Worm (Caenorhabditis elegans) whole organism, young adult: Measurements from ENCODE around the gene K08D8.5.

ENCODE experiments used
- C17E4.6 ChIP-seq: fragments of 200-800 bp; sonication (Bioruptor generic); IDR thresholded peaks from 2 replicates; pipeline ENCODE4 v1.3.6; 2022; ENCODE audit warnings: missing genetic modification reagents, missing genetic modification characterization, missing compliant biosample characterization
- F10E7.11 ChIP-seq: sonication (generic microtip); optimal IDR thresholded peaks from 2 replicates; lab custom pipeline; 2017; ENCODE audit warnings: mild to moderate bottlenecking, missing genetic modification characterization, moderate library complexity, missing compliant biosample characterization
- F52B5.7 ChIP-seq: sonication (generic microtip); optimal IDR thresholded peaks from 2 replicates; lab custom pipeline; 2016; ENCODE audit warnings: mild to moderate bottlenecking, missing genetic modification characterization, missing compliant biosample characterization
- T26A5.8 ChIP-seq: sonication (generic microtip); optimal IDR thresholded peaks from 2 replicates; lab custom pipeline; 2016; ENCODE audit warnings: missing genetic modification characterization, missing compliant biosample characterization
- Y56A3A.18 ChIP-seq: fragments of 200-800 bp; sonication (Bioruptor generic); IDR thresholded peaks from 2 replicates; pipeline ENCODE4 v1.3.6; 2022; ENCODE audit warnings: missing genetic modification reagents, missing genetic modification characterization, missing compliant biosample characterization
- Y79H2A.3 ChIP-seq: fragments of 200-800 bp; sonication (Bioruptor generic); conservative IDR thresholded peaks from 2 replicates; pipeline ENCODE4 v1.3.6; 2022; ENCODE audit warnings: missing genetic modification reagents, missing genetic modification characterization, missing compliant biosample characterization
- aptf-3 ChIP-seq: fragments of 200-800 bp; sonication (Bioruptor generic); IDR thresholded peaks from 2 replicates; pipeline ENCODE4 v1.3.6; 2022; ENCODE audit warnings: missing genetic modification characterization, missing compliant biosample characterization
- attf-5 ChIP-seq: fragments of 200-800 bp; sonication (Bioruptor generic); optimal IDR thresholded peaks from 2 replicates; lab custom pipeline; 2018; ENCODE audit warnings: mild to moderate bottlenecking, missing genetic modification characterization, missing compliant biosample characterization
- attf-6 ChIP-seq: fragments of 200-800 bp; sonication (Bioruptor generic); IDR thresholded peaks from 2 replicates; pipeline ENCODE4 v1.3.6; 2022; ENCODE audit warnings: missing genetic modification reagents, missing genetic modification characterization, missing compliant biosample characterization
- cebp-1 ChIP-seq, 2 experiments: fragments of 200-800 bp in 1 of 2; sonication (Bioruptor generic) in 1 of 2; sonication (generic microtip) in 1 of 2; IDR thresholded peaks in 1 of 2; optimal IDR thresholded peaks in 1 of 2; 2 replicates each; pipeline versions ENCODE4 v1.3.6 to Lab custom; 2017 to 2022; ENCODE audit warnings: missing compliant biosample characterization in 2 of 2, missing genetic modification characterization in 2 of 2, mild to moderate bottlenecking in 1 of 2, missing genetic modification reagents in 1 of 2, moderate library complexity in 1 of 2
- ceh-100 ChIP-seq: fragments of 200-800 bp; sonication (Bioruptor generic); IDR thresholded peaks from 2 replicates; pipeline ENCODE4 v1.3.6; 2022; ENCODE audit warnings: missing genetic modification reagents, missing genetic modification characterization, missing compliant biosample characterization
- ceh-40 ChIP-seq: fragments of 200-800 bp; sonication (Bioruptor generic); IDR thresholded peaks from 2 replicates; pipeline ENCODE4 v1.3.6; 2022; ENCODE audit warnings: missing genetic modification characterization, missing compliant biosample characterization
- ceh-79 ChIP-seq: sonication (generic microtip); optimal IDR thresholded peaks from 2 replicates; lab custom pipeline; 2017; ENCODE audit warnings: mild to moderate bottlenecking, missing genetic modification characterization, missing compliant biosample characterization
- die-1 ChIP-seq: sonication (generic microtip); optimal IDR thresholded peaks from 2 replicates; lab custom pipeline; 2016; ENCODE audit warnings: missing genotype, mild to moderate bottlenecking, missing genetic modification characterization, missing compliant biosample characterization
- dox-1 ChIP-seq: fragments of 200-800 bp; sonication (Bioruptor generic); IDR thresholded peaks from 2 replicates; pipeline ENCODE4 v1.3.6; 2022; ENCODE audit warnings: missing genetic modification reagents, missing genetic modification characterization, missing compliant biosample characterization
- egl-44 ChIP-seq: fragments of 200-800 bp; sonication (Bioruptor generic); IDR thresholded peaks from 2 replicates; pipeline ENCODE4 v1.3.6; 2022; ENCODE audit warnings: missing genetic modification reagents, missing genetic modification characterization, missing compliant biosample characterization
- ekl-4 ChIP-seq: fragments of 200-800 bp; sonication (Bioruptor generic); IDR thresholded peaks from 2 replicates; pipeline ENCODE4 v1.3.6; 2022; ENCODE audit warnings: missing genetic modification reagents, missing genetic modification characterization, missing compliant biosample characterization
- him-1 ChIP-seq: sonication (generic microtip); optimal IDR thresholded peaks from 2 replicates; lab custom pipeline; 2016; ENCODE audit warnings: missing genotype, missing genetic modification reagents, missing genetic modification characterization, missing compliant biosample characterization
- hmg-20 ChIP-seq: fragments of 200-800 bp; sonication (Bioruptor generic); IDR thresholded peaks from 2 replicates; pipeline ENCODE4 v1.3.6; 2022; ENCODE audit warnings: missing genetic modification reagents, missing genetic modification characterization, missing compliant biosample characterization
- hrde-1 ChIP-seq: sonication (generic microtip); optimal IDR thresholded peaks from 2 replicates; lab custom pipeline; 2016; ENCODE audit warnings: missing genetic modification characterization, mild to moderate bottlenecking, missing compliant biosample characterization, moderate library complexity, missing genotype, missing genetic modification reagents, borderline replicate concordance
- let-526 ChIP-seq: fragments of 200-800 bp; sonication (Bioruptor generic); IDR thresholded peaks from 2 replicates; pipeline ENCODE4 v1.3.6; 2022; ENCODE audit warnings: missing genetic modification reagents, missing genetic modification characterization, missing compliant biosample characterization
- lin-40 ChIP-seq: sonication (generic microtip); optimal IDR thresholded peaks from 2 replicates; lab custom pipeline; 2016; ENCODE audit warnings: missing genetic modification characterization, mild to moderate bottlenecking, missing compliant biosample characterization, missing genotype, missing genetic modification reagents
- lin-54 ChIP-seq: fragments of 200-800 bp; sonication (Bioruptor generic); optimal IDR thresholded peaks from 2 replicates; lab custom pipeline; 2018; ENCODE audit warnings: mild to moderate bottlenecking, missing genetic modification characterization, missing compliant biosample characterization
- lir-1 ChIP-seq: fragments of 200-800 bp; sonication (Bioruptor generic); conservative IDR thresholded peaks from 2 replicates; pipeline ENCODE4 v1.3.6; 2022; ENCODE audit warnings: missing genetic modification reagents, missing genetic modification characterization, missing compliant biosample characterization
- lsl-1 ChIP-seq: fragments of 200-800 bp; sonication (Bioruptor generic); optimal IDR thresholded peaks from 2 replicates; lab custom pipeline; 2018; ENCODE audit warnings: mild to moderate bottlenecking, missing genetic modification characterization, moderate library complexity, missing compliant biosample characterization
- lsy-27 ChIP-seq: sonication (generic microtip); optimal IDR thresholded peaks from 2 replicates; lab custom pipeline; 2017; ENCODE audit warnings: missing genetic modification characterization, mild to moderate bottlenecking, missing compliant biosample characterization, antibody characterized with exemption, missing genotype, borderline replicate concordance; ENCODE audit not compliant: insufficient read depth
- madf-8 ChIP-seq: fragments of 200-800 bp; sonication (Bioruptor generic); conservative IDR thresholded peaks from 2 replicates; pipeline ENCODE4 v1.3.6; 2022; ENCODE audit warnings: missing genetic modification reagents, missing genetic modification characterization, missing compliant biosample characterization
- mcd-1 ChIP-seq: fragments of 200-800 bp; sonication (Bioruptor generic); IDR thresholded peaks from 2 replicates; pipeline ENCODE4 v1.3.6; 2022; ENCODE audit warnings: missing genetic modification reagents, missing genetic modification characterization, missing compliant biosample characterization
- nfyb-1 ChIP-seq: fragments of 200-800 bp; sonication (Bioruptor generic); IDR thresholded peaks from 2 replicates; pipeline ENCODE4 v1.3.6; 2022; ENCODE audit warnings: missing genetic modification reagents, missing genetic modification characterization, missing compliant biosample characterization
- nhr-27 ChIP-seq: fragments of 200-800 bp; sonication (Bioruptor generic); optimal IDR thresholded peaks from 2 replicates; lab custom pipeline; 2018; ENCODE audit warnings: mild to moderate bottlenecking, missing genetic modification characterization, moderate library complexity, missing compliant biosample characterization
- pbrm-1 ChIP-seq: fragments of 200-800 bp; sonication (Bioruptor generic); IDR thresholded peaks from 2 replicates; pipeline ENCODE4 v1.3.6; 2022; ENCODE audit warnings: missing genetic modification reagents, missing genetic modification characterization, missing compliant biosample characterization
- rcor-1 ChIP-seq: fragments of 200-800 bp; sonication (Bioruptor generic); IDR thresholded peaks from 2 replicates; pipeline ENCODE4 v1.3.6; 2022; ENCODE audit warnings: missing genetic modification reagents, missing genetic modification characterization, missing compliant biosample characterization
- repo-1 ChIP-seq: sonication (generic microtip); optimal IDR thresholded peaks from 2 replicates; lab custom pipeline; 2017; ENCODE audit warnings: mild to moderate bottlenecking, missing genetic modification characterization, missing compliant biosample characterization
- somi-1 ChIP-seq: fragments of 200-800 bp; sonication (Bioruptor generic); optimal IDR thresholded peaks from 2 replicates; lab custom pipeline; 2018; ENCODE audit warnings: mild to moderate bottlenecking, missing genetic modification characterization, missing compliant biosample characterization
- tbx-9 ChIP-seq: sonication (generic microtip); optimal IDR thresholded peaks from 2 replicates; lab custom pipeline; 2016; ENCODE audit warnings: borderline replicate concordance, missing genetic modification characterization, inconsistent platforms, missing compliant biosample characterization
- ztf-28 ChIP-seq: fragments of 200-800 bp; sonication (Bioruptor generic); IDR thresholded peaks from 2 replicates; pipeline ENCODE4 v1.3.6; 2022; ENCODE audit warnings: missing genetic modification reagents, missing genetic modification characterization, missing compliant biosample characterization
- ztf-3 ChIP-seq: fragments of 200-800 bp; sonication (Bioruptor generic); optimal IDR thresholded peaks from 2 replicates; lab custom pipeline; 2018; ENCODE audit warnings: mild to moderate bottlenecking, missing genetic modification characterization, missing compliant biosample characterization

Gene K08D8.5

DNA sequence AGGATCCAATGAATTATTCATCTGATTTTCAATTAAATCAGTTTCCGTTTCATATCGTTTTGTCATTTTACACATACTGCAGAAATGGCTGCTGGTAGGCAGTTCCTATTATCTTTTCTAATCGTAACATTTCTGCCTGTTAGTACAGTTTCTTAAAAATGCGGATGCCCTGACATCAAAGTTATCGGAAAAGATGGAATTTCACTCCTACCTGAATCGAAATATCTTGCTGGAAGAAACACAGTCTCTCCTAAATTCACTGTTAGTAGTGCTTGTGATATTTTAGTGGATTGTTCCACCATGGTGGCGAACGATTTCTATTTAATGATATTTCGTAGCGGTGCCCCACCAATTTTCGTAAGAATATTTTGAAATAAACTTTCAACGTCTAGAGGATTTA, 36.5 kb upstream of the K08D8.5 start, which contains the start of gene F55G11.10:
F55G11.10 (plus strand) TSS at position 301 of the 400 bp plus-strand sequence.
- no peak for TF ChIP-seq hrde-1 (tag; lab: Kevin White, UChicago)
- no peak for TF ChIP-seq him-1 (tag; lab: Kevin White, UChicago)
- TF ChIP-seq ceh-100 (GFP tag; lab: Robert Waterston, UW), result no peak
- TF ChIP-seq tbx-9, result no peak
- TF ChIP-seq Y79H2A.3, result no peak
- TF ChIP-seq nfyb-1, result no peak
- no peak for TF ChIP-seq aptf-3 (GFP tag; lab: Robert Waterston, UW)

ce11 chrIV:12946488-12946887, 34.6 kb upstream of the K08D8.5 start, which contains the start of gene F55G11.1:
Gene F55G11.1 (minus strand): TSS chrIV:12946588.
- TF ChIP-seq him-1 (tag; lab: Kevin White, UChicago), result no peak
- no peak for TF ChIP-seq egl-44 (GFP tag; lab: Robert Waterston, UW)

ce11 chrIV:12942633-12943032, 30.7 kb upstream of the K08D8.5 start, which contains the start of gene dct-19:
Gene dct-19 (plus strand): TSS chrIV:12942933.
- no peak for TF ChIP-seq ceh-79 (tag; lab: Kevin White, UChicago)
- no peak for TF ChIP-seq lir-1 (GFP tag; lab: Robert Waterston, UW)
- no peak for TF ChIP-seq Y56A3A.18 (GFP tag; lab: Robert Waterston, UW)
- no peak for TF ChIP-seq ztf-28 (GFP tag; lab: Robert Waterston, UW)
- no peak for TF ChIP-seq ceh-40 (GFP tag; lab: Robert Waterston, UW)
- no peak for TF ChIP-seq let-526 (GFP tag; lab: Robert Waterston, UW)
- TF ChIP-seq lsy-27 (tag; lab: Kevin White, UChicago), result no peak
- TF ChIP-seq somi-1 (GFP tag; lab: Kevin White, UChicago), result no peak
- no peak for TF ChIP-seq lin-40 (tag; lab: Kevin White, UChicago)
- TF ChIP-seq mcd-1 (GFP tag; lab: Robert Waterston, UW), result no peak
- no peak for TF ChIP-seq T26A5.8
- no peak for TF ChIP-seq ztf-3
- no peak for TF ChIP-seq ekl-4
- TF ChIP-seq, all 124 proteins: peak for 0

ce11 chrIV:12941254-12941653, 29.3 kb upstream of the K08D8.5 start, which contains the start of gene dod-24:
Gene dod-24 (minus strand): TSS chrIV:12941354.
- no peak for TF ChIP-seq C17E4.6
- no peak for TF ChIP-seq F10E7.11 (tag; lab: Kevin White, UChicago)
- no peak for TF ChIP-seq ceh-100 (GFP tag; lab: Robert Waterston, UW)
- no peak for TF ChIP-seq rcor-1
- no peak for TF ChIP-seq repo-1 (tag; lab: Kevin White, UChicago)
- no peak for TF ChIP-seq lin-54
- no peak for TF ChIP-seq attf-5 (GFP tag; lab: Kevin White, UChicago)
- TF ChIP-seq madf-8 (GFP tag; lab: Robert Waterston, UW), result no peak
- no peak for TF ChIP-seq Y79H2A.3
- TF ChIP-seq F52B5.7 (tag; lab: Kevin White, UChicago), result no peak
- no peak for TF ChIP-seq nhr-27 (tag; lab: Kevin White, UChicago)
- no peak for TF ChIP-seq attf-6 (GFP tag; lab: Robert Waterston, UW)
- no peak for TF ChIP-seq pbrm-1 (GFP tag; lab: Robert Waterston, UW)
- TF ChIP-seq ceh-40 (GFP tag; lab: Robert Waterston, UW), result no peak
- TF ChIP-seq die-1 (tag; lab: Kevin White, UChicago), result no peak
- no peak for TF ChIP-seq hmg-20 (GFP tag; lab: Robert Waterston, UW)
- no peak for TF ChIP-seq dox-1
- TF ChIP-seq lsl-1 (GFP tag; lab: Kevin White, UChicago), result no peak
- TF ChIP-seq cebp-1 (GFP tag; IDR thresholded peaks at IDR 0.05; lab: Robert Waterston, UW), result no peak
- TF ChIP-seq cebp-1 (tag; optimal IDR thresholded peaks at IDR 0.05; lab: Kevin White, UChicago), result no peak
